Fruit fly (Drosophila melanogaster): Measurements from ENCODE around the gene Akap200.

The Akap200 gene

dm6 chr2L:8370364-8371326 is 44.8 kb upstream of the Akap200 start, which contains the start of gene CG17292 (continued):
- TF ChIP-seq Max (GFP tag; optimal IDR thresholded peaks at IDR 0.05) (no peak), CG4360 (GFP tag; IDR thresholded peaks at IDR 0.05) (no peak), CG30431 (GFP tag; optimal IDR thresholded peaks at IDR 0.05) (no peak), h (optimal IDR thresholded peaks at IDR 0.05) (no peak), sd (tag; optimal IDR thresholded peaks at IDR 0.05) (peak; percentile 97), nerfin-2 (GFP tag; IDR thresholded peaks at IDR 0.05; ENCODE audit: partially characterized antibody) (peak; percentile 83), tgo (GFP tag; IDR thresholded peaks at IDR 0.05) (peak; percentile 46; the same call in 2 of the 3 replicates), Bgb (GFP tag; IDR thresholded peaks at IDR 0.05; ENCODE audit: partially characterized antibody) (peak; percentile 94), gfzf (GFP tag; optimal IDR thresholded peaks at IDR 0.05) (peak; percentile 53), btn (GFP tag; optimal IDR thresholded peaks at IDR 0.05) (no peak), Scr (GFP tag; IDR thresholded peaks at IDR 0.05; ENCODE audit: partially characterized antibody) (peak; percentile 90), Fer3 (tag; optimal IDR thresholded peaks at IDR 0.05) (peak; percentile 30), CG10431 (GFP tag; optimal IDR thresholded peaks at IDR 0.05) (no peak), sens (GFP tag) (peak; percentile 32), fd102C (GFP tag; optimal IDR thresholded peaks at IDR 0.05) (no peak), ro (GFP tag; IDR thresholded peaks at IDR 0.05) (no peak), fu2 (GFP tag; optimal IDR thresholded peaks at IDR 0.05) (no peak), CG17829 (tag; optimal IDR thresholded peaks at IDR 0.05) (no peak), Blimp-1 (GFP tag; optimal IDR thresholded peaks at IDR 0.05) (peak; percentile 32), CG31441 (GFP tag; IDR thresholded peaks at IDR 0.05) (0 out of 2 replicates have a peak, but pooled peaks have one; percentile 11), CG15696 (tag; optimal IDR thresholded peaks at IDR 0.05) (no peak), HmgD (GFP tag; optimal IDR thresholded peaks at IDR 0.05) (peak; percentile 16), B-H2 (GFP tag; optimal IDR thresholded peaks at IDR 0.05) (peak; percentile 74), dpn (GFP tag; optimal IDR thresholded peaks at IDR 0.05) (peak in 1 of 2 experiments; percentile 59), CG17361 (GFP tag; IDR thresholded peaks at IDR 0.05) (no peak), CG8290 (GFP tag; optimal IDR thresholded peaks at IDR 0.05) (no peak), CG8290 (tag; optimal IDR thresholded peaks at IDR 0.05) (peak in 1 of 2 experiments; percentile 88), cad (GFP tag; optimal IDR thresholded peaks at IDR 0.05) (no peak), NfI (GFP tag; optimal IDR thresholded peaks at IDR 0.05) (peak; percentile 27), CG10543 (GFP tag; optimal IDR thresholded peaks at IDR 0.05) (peak; percentile 93), CG10321 (GFP tag; IDR thresholded peaks at IDR 0.05) (0 out of 2 replicates have a peak, but pooled peaks have one; percentile 60), Six4 (GFP tag; optimal IDR thresholded peaks at IDR 0.05) (no peak), Atf-2 (GFP tag; optimal IDR thresholded peaks at IDR 0.05) (no peak), CG12071 (GFP tag; optimal IDR thresholded peaks at IDR 0.05) (peak; percentile 64), Optix (GFP tag; IDR thresholded peaks at IDR 0.05) (peak; percentile 62; the same call in 2 of the 3 replicates), CG4617 (GFP tag; optimal IDR thresholded peaks at IDR 0.05; ENCODE audit: borderline replicate concordance) (peak; percentile 23), CG12659 (GFP tag; optimal IDR thresholded peaks at IDR 0.05) (peak; percentile 85), Asciz (GFP tag; optimal IDR thresholded peaks at IDR 0.05) (peak; percentile 23), CG6175 (GFP tag; IDR thresholded peaks at IDR 0.05) (peak; percentile 58; the same call in 2 of the 3 replicates), Dad (GFP tag; optimal IDR thresholded peaks at IDR 0.05) (peak; percentile 65), ken (GFP tag; IDR thresholded peaks at IDR 0.05) (peak; percentile 62; the same call in 2 of the 3 replicates), cas (GFP tag; IDR thresholded peaks at IDR 0.05) (peak; percentile 40; the same call in 1 of the 2 replicates), stwl (tag; optimal IDR thresholded peaks at IDR 0.05) (peak; percentile 62), Sry-β (GFP tag; optimal IDR thresholded peaks at IDR 0.05) (no peak), HLHmδ (GFP tag; optimal IDR thresholded peaks at IDR 0.05) (no peak), Lim3 (GFP tag; IDR thresholded peaks at IDR 0.05) (0 out of 2 replicates have a peak, but pooled peaks have one; percentile 14), salm (tag; optimal IDR thresholded peaks at IDR 0.05) (no peak), ham (GFP tag; IDR thresholded peaks at IDR 0.05) (0 out of 2 replicates have a peak, but pooled peaks have one; percentile 9)

All from whole organism, embryonic.